Fruit fly (Drosophila melanogaster) whole organism, embryonic: ENCODE data around the gene CG2278.
A peak's percentile ranks its signal among the peaks of the same experiment; 100 is the strongest.

ENCODE experiments used
- Atf6 ChIP-seq: fragments of 200-800 bp; sonication (Bioruptor generic); IDR thresholded peaks from 2 replicates; pipeline ENCODE4 v1.3.6; 2022; ENCODE audit warnings: missing biosample characterization, missing genetic modification characterization
- BEAF-32 ChIP-seq: fragments of 200-800 bp; sonication (Bioruptor generic); optimal IDR thresholded peaks from 3 replicates; lab custom pipeline; 2017; ENCODE audit warnings: missing biosample characterization, missing genetic modification characterization, mild to moderate bottlenecking, moderate library complexity, missing genetic modification reagents
- CG10366 ChIP-seq: fragments of 200-800 bp; sonication (Bioruptor generic); IDR thresholded peaks from 2 replicates; pipeline ENCODE4 v1.3.6; 2022; ENCODE audit warnings: missing biosample characterization, missing genetic modification characterization
- CG10431 ChIP-seq: fragments of 200-800 bp; sonication (Bioruptor generic); optimal IDR thresholded peaks from 3 replicates; lab custom pipeline; 2018; ENCODE audit warnings: missing biosample characterization, mild to moderate bottlenecking, missing genetic modification characterization
- CG11085 ChIP-seq: fragments of 200-800 bp; sonication (Bioruptor generic); IDR thresholded peaks from 2 replicates; pipeline ENCODE4 v1.3.6; 2022; ENCODE audit warnings: missing biosample characterization, missing genetic modification characterization
- CG11398 ChIP-seq: fragments of 200-800 bp; sonication (Bioruptor generic); optimal IDR thresholded peaks from 2 replicates; lab custom pipeline; 2016; ENCODE audit warnings: missing biosample characterization, missing genetic modification characterization
- CG12769 ChIP-seq: fragments of 200-800 bp; sonication (Bioruptor generic); optimal IDR thresholded peaks from 2 replicates; lab custom pipeline; 2019; ENCODE audit warnings: missing biosample characterization, mild to moderate bottlenecking, missing genetic modification characterization, moderate library complexity
- CG18011 ChIP-seq: fragments of 200-800 bp; sonication (Bioruptor generic); optimal IDR thresholded peaks from 2 replicates; lab custom pipeline; 2017; ENCODE audit warnings: missing biosample characterization, missing genetic modification characterization, mild to moderate bottlenecking, moderate library complexity, missing genotype
- CG18599 ChIP-seq: fragments of 200-800 bp; sonication (Bioruptor generic); optimal IDR thresholded peaks from 3 replicates; lab custom pipeline; 2017; ENCODE audit warnings: missing biosample characterization, missing genetic modification characterization, mild to moderate bottlenecking, moderate library complexity, missing genetic modification reagents
- CG30020 ChIP-seq: fragments of 200-800 bp; optimal IDR thresholded peaks from 2 replicates; lab custom pipeline; 2019; ENCODE audit warnings: missing biosample characterization, mild to moderate bottlenecking, missing genetic modification characterization, moderate library complexity
- CG32767 ChIP-seq: fragments of 200-800 bp; sonication (Bioruptor generic); IDR thresholded peaks from 2 replicates; pipeline ENCODE4 v1.3.6; 2022; ENCODE audit warnings: missing biosample characterization, missing genetic modification characterization
- CG3407 ChIP-seq: fragments of 200-800 bp; sonication (Bioruptor generic); optimal IDR thresholded peaks from 2 replicates; lab custom pipeline; 2018; ENCODE audit warnings: missing biosample characterization, mild to moderate bottlenecking, missing genetic modification characterization
- CG3838 ChIP-seq: fragments of 200-800 bp; sonication (Bioruptor generic); optimal IDR thresholded peaks from 3 replicates; lab custom pipeline; 2016; ENCODE audit warnings: missing biosample characterization, missing genetic modification characterization
- CG4282 ChIP-seq: fragments of 200-800 bp; sonication (Bioruptor generic); optimal IDR thresholded peaks from 2 replicates; lab custom pipeline; 2016; ENCODE audit warnings: missing biosample characterization, missing genetic modification characterization
- CG6175 ChIP-seq: fragments of 200-800 bp; sonication (Bioruptor generic); IDR thresholded peaks from 3 replicates; pipeline ENCODE4 v1.3.6; 2022; ENCODE audit warnings: missing biosample characterization, missing genetic modification characterization
- CG6813 ChIP-seq: fragments of 200-800 bp; sonication (Bioruptor generic); optimal IDR thresholded peaks from 2 replicates; lab custom pipeline; 2017; ENCODE audit warnings: missing biosample characterization, missing genetic modification characterization, mild to moderate bottlenecking, moderate library complexity, missing genetic modification reagents
- CG7556 ChIP-seq: fragments of 200-800 bp; sonication (Bioruptor generic); optimal IDR thresholded peaks from 2 replicates; lab custom pipeline; 2017; ENCODE audit warnings: missing biosample characterization, mild to moderate bottlenecking, missing genetic modification characterization
- CG8388 ChIP-seq: fragments of 200-800 bp; sonication (Bioruptor generic); optimal IDR thresholded peaks from 2 replicates; lab custom pipeline; 2019; ENCODE audit warnings: missing biosample characterization, mild to moderate bottlenecking, missing genetic modification characterization, moderate library complexity
- CG8944 ChIP-seq: fragments of 200-800 bp; sonication (Bioruptor generic); optimal IDR thresholded peaks from 3 replicates; lab custom pipeline; 2016; ENCODE audit warnings: missing biosample characterization, missing genetic modification characterization
- CG9797 ChIP-seq: fragments of 200-800 bp; sonication (Bioruptor generic); optimal IDR thresholded peaks from 3 replicates; lab custom pipeline; 2018; ENCODE audit warnings: missing biosample characterization, mild to moderate bottlenecking, missing genetic modification characterization
- CoRest ChIP-seq: fragments of 200-800 bp; sonication (Bioruptor generic); optimal IDR thresholded peaks from 3 replicates; lab custom pipeline; 2018; ENCODE audit warnings: missing biosample characterization, mild to moderate bottlenecking, missing genetic modification characterization, moderate library complexity
- Dll ChIP-seq: fragments of 200-800 bp; sonication (Bioruptor generic); IDR thresholded peaks from 4 replicates; pipeline ENCODE4 v1.3.6; 2022; ENCODE audit warnings: missing biosample characterization, missing genetic modification characterization; ENCODE audit not compliant: partially characterized antibody
- E2f1 ChIP-seq: fragments of 200-800 bp; sonication (Bioruptor generic); IDR thresholded peaks from 2 replicates; pipeline ENCODE4 v1.3.6; 2022; ENCODE audit warnings: missing biosample characterization, missing genetic modification characterization
- E2f2 ChIP-seq: fragments of 200-800 bp; sonication (Bioruptor generic); IDR thresholded peaks from 2 replicates; pipeline ENCODE4 v1.3.6; 2022; ENCODE audit warnings: missing biosample characterization, missing genetic modification characterization
- H15 ChIP-seq: fragments of 200-800 bp; sonication (Bioruptor generic); IDR thresholded peaks from 3 replicates; pipeline ENCODE4 v1.3.6; 2022; ENCODE audit warnings: missing biosample characterization, missing genetic modification characterization
- Hey ChIP-seq: fragments of 200-800 bp; sonication (Bioruptor generic); optimal IDR thresholded peaks from 3 replicates; lab custom pipeline; 2018; ENCODE audit warnings: missing biosample characterization, mild to moderate bottlenecking, missing genetic modification characterization
- Oaz ChIP-seq: fragments of 200-800 bp; sonication (Bioruptor generic); IDR thresholded peaks from 2 replicates; pipeline ENCODE4 v1.3.6; 2022; ENCODE audit warnings: missing biosample characterization, missing genetic modification characterization
- Optix ChIP-seq: fragments of 200-800 bp; sonication (Bioruptor generic); IDR thresholded peaks from 3 replicates; pipeline ENCODE4 v1.3.6; 2022; ENCODE audit warnings: missing biosample characterization, missing genetic modification characterization
- Rx ChIP-seq: fragments of 200-800 bp; sonication (Bioruptor generic); IDR thresholded peaks from 2 replicates; pipeline ENCODE4 v1.3.6; 2022; ENCODE audit warnings: missing biosample characterization, missing genetic modification characterization
- TFAM ChIP-seq: fragments of 200-800 bp; sonication (Bioruptor generic); optimal IDR thresholded peaks from 2 replicates; lab custom pipeline; 2017; ENCODE audit warnings: missing biosample characterization, missing genetic modification characterization, inconsistent platforms
- Usf ChIP-seq: fragments of 200-800 bp; sonication (Bioruptor generic); optimal IDR thresholded peaks from 2 replicates; lab custom pipeline; 2017; ENCODE audit warnings: missing genotype, missing biosample characterization, missing genetic modification characterization
- al ChIP-seq: fragments of 200-800 bp; sonication (Bioruptor generic); IDR thresholded peaks from 2 replicates; pipeline ENCODE4 v1.3.6; 2022; ENCODE audit warnings: missing biosample characterization, missing genetic modification characterization
- ap ChIP-seq: fragments of 200-800 bp; sonication (Bioruptor generic); IDR thresholded peaks from 2 replicates; pipeline ENCODE4 v1.3.6; 2022; ENCODE audit warnings: missing biosample characterization, missing genetic modification characterization
- az2 ChIP-seq: fragments of 200-800 bp; sonication (Bioruptor generic); optimal IDR thresholded peaks from 3 replicates; lab custom pipeline; 2016; ENCODE audit warnings: missing biosample characterization, missing genetic modification characterization
- bigmax ChIP-seq: fragments of 200-800 bp; sonication (Bioruptor generic); optimal IDR thresholded peaks from 2 replicates; lab custom pipeline; 2018; ENCODE audit warnings: missing biosample characterization, mild to moderate bottlenecking, missing genetic modification characterization
- bowl ChIP-seq: fragments of 200-800 bp; sonication (Bioruptor generic); IDR thresholded peaks from 2 replicates; pipeline ENCODE4 v1.3.6; 2022; ENCODE audit warnings: missing biosample characterization, missing genetic modification characterization
- ems ChIP-seq: fragments of 200-800 bp; sonication (Bioruptor generic); optimal IDR thresholded peaks from 3 replicates; lab custom pipeline; 2016; ENCODE audit warnings: missing biosample characterization, missing genetic modification characterization
- fd3F ChIP-seq: fragments of 200-800 bp; sonication (Bioruptor generic); optimal IDR thresholded peaks from 2 replicates; lab custom pipeline; 2018; ENCODE audit warnings: missing biosample characterization, mild to moderate bottlenecking, missing genetic modification characterization, moderate library complexity
- mirr ChIP-seq: fragments of 200-800 bp; sonication (Bioruptor generic); optimal IDR thresholded peaks from 3 replicates; lab custom pipeline; 2018; ENCODE audit warnings: missing biosample characterization, mild to moderate bottlenecking, missing genetic modification characterization
- nau ChIP-seq: fragments of 200-800 bp; sonication (Bioruptor generic); optimal IDR thresholded peaks from 3 replicates; lab custom pipeline; 2017; ENCODE audit warnings: missing biosample characterization, mild to moderate bottlenecking, missing genetic modification characterization, missing genetic modification reagents
- odd ChIP-seq: fragments of 200-800 bp; sonication (Bioruptor generic); optimal IDR thresholded peaks from 2 replicates; lab custom pipeline; 2017; ENCODE audit warnings: missing biosample characterization, mild to moderate bottlenecking, missing genetic modification characterization
- onecut ChIP-seq: fragments of 200-800 bp; sonication (Bioruptor generic); IDR thresholded peaks from 2 replicates; pipeline ENCODE4 v1.3.6; 2022; ENCODE audit warnings: missing biosample characterization, missing genetic modification characterization
- pb ChIP-seq: fragments of 200-800 bp; sonication (Bioruptor generic); optimal IDR thresholded peaks from 3 replicates; lab custom pipeline; 2016; ENCODE audit warnings: missing biosample characterization, missing genetic modification characterization
- pita ChIP-seq: fragments of 200-800 bp; sonication (Bioruptor generic); optimal IDR thresholded peaks from 2 replicates; lab custom pipeline; 2017; ENCODE audit warnings: missing biosample characterization, mild to moderate bottlenecking, missing genetic modification characterization
- prd ChIP-seq, 3 experiments: fragments of >200 bp in 2 of 3; fragments of 200-800 bp in 1 of 3; sonication (Bioruptor generic) in 1 of 3; optimal IDR thresholded peaks in 2 of 3; IDR thresholded peaks in 1 of 3; 2 replicates in 2 of 3; 3 replicates in 1 of 3; pipeline versions ENCODE4 v1.3.6 to Lab custom; 2017 to 2022; ENCODE audit warnings: missing biosample characterization in 1 of 3, missing genetic modification characterization in 1 of 3
- pum ChIP-seq: fragments of 200-800 bp; sonication (Bioruptor generic); optimal IDR thresholded peaks from 2 replicates; lab custom pipeline; 2016; ENCODE audit warnings: missing biosample characterization, missing genetic modification characterization
- pzg ChIP-seq: fragments of 200-800 bp; sonication (Bioruptor generic); optimal IDR thresholded peaks from 3 replicates; lab custom pipeline; 2018; ENCODE audit warnings: missing biosample characterization, mild to moderate bottlenecking, missing genetic modification characterization, moderate library complexity
- twi ChIP-seq: fragments of 200-800 bp; optimal IDR thresholded peaks from 2 replicates; lab custom pipeline; 2019; ENCODE audit warnings: missing biosample characterization, mild to moderate bottlenecking, missing genetic modification characterization, moderate library complexity
- zen ChIP-seq: fragments of 200-800 bp; sonication (Bioruptor generic); optimal IDR thresholded peaks from 3 replicates; lab custom pipeline; 2018; ENCODE audit warnings: missing biosample characterization, mild to moderate bottlenecking, missing genetic modification characterization, moderate library complexity

Gene CG2278

dm6 chrX:8143537-8143936 lies 26.5 kb downstream of the CG2278 start, which contains the start of gene CG17982 (continued):
- TF ChIP-seq Oaz: peak; percentile 53; the same call in 1 of the 2 replicates
- peak; percentile 69 for TF ChIP-seq CG11398 (GFP tag; lab: Kevin White, UChicago)
- TF ChIP-seq mirr (GFP tag; lab: Kevin White, UChicago): peak; percentile 75
- peak; percentile 32 for TF ChIP-seq BEAF-32
- peak; percentile 71 for TF ChIP-seq al (GFP tag; lab: Robert Waterston, UW)
- TF ChIP-seq Dll: no peak
- TF ChIP-seq Hey: no peak
- no peak for TF ChIP-seq CG9797 (GFP tag; lab: Kevin White, UChicago)
- TF ChIP-seq CG3838: peak; percentile 61
- peak; percentile 65 for TF ChIP-seq onecut (GFP tag; lab: Robert Waterston, UW)
- 0 out of 2 replicates have a peak, but pooled peaks have one; percentile 27 for TF ChIP-seq bowl
- TF ChIP-seq CG18599 (GFP tag; lab: Kevin White, UChicago): peak; percentile 87
- peak; percentile 73 for TF ChIP-seq CG18011 (GFP tag; lab: Kevin White, UChicago)
- peak; percentile 64 for TF ChIP-seq CG30020 (tag; lab: Kevin White, UChicago)
- peak; percentile 5 for TF ChIP-seq TFAM (GFP tag; lab: Kevin White, UChicago)
- TF ChIP-seq fd3F (GFP tag; lab: Kevin White, UChicago): peak; percentile 80
- TF ChIP-seq nau (GFP tag; lab: Kevin White, UChicago): no peak
- peak; percentile 47 for TF ChIP-seq pzg (GFP tag; lab: Kevin White, UChicago)
- TF ChIP-seq E2f2: peak; percentile 85
- TF ChIP-seq ap (GFP tag; lab: Robert Waterston, UW): peak; percentile 65; the same call in 1 of the 2 replicates
- TF ChIP-seq E2f1 (GFP tag; lab: Robert Waterston, UW): peak; percentile 79
- TF ChIP-seq prd (optimal IDR thresholded peaks at IDR 0.05; lab: Kevin White, UChicago): no peak
- TF ChIP-seq prd (GFP tag; IDR thresholded peaks at IDR 0.05; lab: Robert Waterston, UW): peak; percentile 81
- TF ChIP-seq CG3407 (GFP tag; lab: Kevin White, UChicago): peak; percentile 70
- peak; percentile 32 for TF ChIP-seq Usf (GFP tag; lab: Kevin White, UChicago)
- peak; percentile 77 for TF ChIP-seq CG8944 (GFP tag; lab: Kevin White, UChicago)
- TF ChIP-seq ems: peak; percentile 80
- peak; percentile 84 for TF ChIP-seq Atf6 (GFP tag; lab: Robert Waterston, UW)
- TF ChIP-seq Rx (GFP tag; lab: Robert Waterston, UW): peak; percentile 80
- peak; percentile 64; the same call in 2 of the 3 replicates for TF ChIP-seq H15
- peak; percentile 69; the same call in 2 of the 3 replicates for TF ChIP-seq Optix (GFP tag; lab: Robert Waterston, UW)
- TF ChIP-seq odd (GFP tag; lab: Kevin White, UChicago): peak; percentile 73
- TF ChIP-seq CG6813 (GFP tag; lab: Kevin White, UChicago): peak; percentile 75
- peak; percentile 69 for TF ChIP-seq CG4282 (GFP tag; lab: Kevin White, UChicago)
- TF ChIP-seq CG11085: peak; percentile 64
- TF ChIP-seq CoRest (tag; lab: Kevin White, UChicago): peak; percentile 86
- TF ChIP-seq CG7556 (GFP tag; lab: Kevin White, UChicago): peak; percentile 80
- peak; percentile 81 for TF ChIP-seq pum (GFP tag; lab: Kevin White, UChicago)
- TF ChIP-seq twi (tag; lab: Kevin White, UChicago): peak; percentile 66
- TF ChIP-seq CG10366 (GFP tag; lab: Robert Waterston, UW): peak; percentile 76
- TF ChIP-seq CG8388 (GFP tag; lab: Kevin White, UChicago): peak; percentile 79
- TF ChIP-seq CG12769 (tag; lab: Kevin White, UChicago): no peak
- peak; percentile 65 for TF ChIP-seq zen
- TF ChIP-seq CG32767 (GFP tag; lab: Robert Waterston, UW): peak; percentile 80
- TF ChIP-seq az2 (GFP tag; lab: Kevin White, UChicago): peak; percentile 84
- TF ChIP-seq CG6175: 0 out of 3 replicates have a peak, but pooled peaks have one; percentile 38
- TF ChIP-seq CG10431 (GFP tag; lab: Kevin White, UChicago): peak; percentile 74
- TF ChIP-seq pita (GFP tag; lab: Kevin White, UChicago): no peak
- peak; percentile 92 for TF ChIP-seq bigmax (GFP tag; lab: Kevin White, UChicago)
- peak; percentile 62 for TF ChIP-seq pb (GFP tag; lab: Kevin White, UChicago)
